Worm (Caenorhabditis elegans) whole organism, L2 larva: ENCODE measurements around the gene maph-9.

Experiments
- C34F6.9 ChIP-seq: fragments of 150-350 bp; optimal IDR thresholded peaks from 2 replicates; lab custom pipeline; 2014; ENCODE audit warnings: missing biosample characterization, missing genetic modification characterization
- F13H6.1 ChIP-seq: sonication (generic microtip); optimal IDR thresholded peaks from 2 replicates; lab custom pipeline; 2016; ENCODE audit warnings: missing genetic modification characterization, missing compliant biosample characterization
- Y55F3AM.14 ChIP-seq: fragments of 200-800 bp; sonication (Bioruptor generic); optimal IDR thresholded peaks from 2 replicates; lab custom pipeline; 2018; ENCODE audit warnings: mild to moderate bottlenecking, missing genetic modification characterization, missing compliant biosample characterization
- ZK546.5 ChIP-seq: sonication (generic microtip); optimal IDR thresholded peaks from 2 replicates; lab custom pipeline; 2017; ENCODE audit warnings: missing biosample characterization, missing genetic modification characterization
- aly-2 ChIP-seq: fragments of 150-350 bp; optimal IDR thresholded peaks from 2 replicates; lab custom pipeline; 2014; ENCODE audit warnings: missing biosample characterization, missing genetic modification characterization
- ama-1 ChIP-seq: fragments of 150-350 bp; optimal IDR thresholded peaks from 2 replicates; lab custom pipeline; 2018; ENCODE audit warnings: inconsistent platforms
- blmp-1 ChIP-seq: sonication (generic microtip); optimal IDR thresholded peaks from 2 replicates; lab custom pipeline; 2017; ENCODE audit warnings: missing genetic modification characterization, mild to moderate bottlenecking, missing compliant biosample characterization, antibody characterized with exemption, moderate library complexity; ENCODE audit not compliant: insufficient read depth
- ceh-16 ChIP-seq: fragments of 150-350 bp; optimal IDR thresholded peaks from 2 replicates; lab custom pipeline; 2014; ENCODE audit warnings: missing biosample characterization, missing genetic modification characterization
- ceh-82 ChIP-seq: fragments of 150-350 bp; optimal IDR thresholded peaks from 2 replicates; lab custom pipeline; 2014; ENCODE audit warnings: missing biosample characterization, missing genetic modification characterization
- crh-2 ChIP-seq: sonication (generic microtip); optimal IDR thresholded peaks from 2 replicates; lab custom pipeline; 2017; ENCODE audit warnings: missing biosample characterization, missing genetic modification characterization
- dmd-4 ChIP-seq: sonication (generic microtip); optimal IDR thresholded peaks from 2 replicates; lab custom pipeline; 2017; ENCODE audit warnings: missing biosample characterization, missing genetic modification characterization
- egl-27 ChIP-seq: sonication (generic microtip); optimal IDR thresholded peaks from 3 replicates; lab custom pipeline; 2017; ENCODE audit warnings: missing biosample characterization, missing genetic modification reagents, missing genetic modification characterization
- elt-1 ChIP-seq: fragments of 150-350 bp; optimal IDR thresholded peaks from 2 replicates; lab custom pipeline; 2014; ENCODE audit warnings: missing biosample characterization, missing genetic modification characterization
- elt-3 ChIP-seq: sonication (generic microtip); optimal IDR thresholded peaks from 2 replicates; lab custom pipeline; 2017; ENCODE audit warnings: missing biosample characterization, missing genetic modification characterization
- fos-1 ChIP-seq: fragments of 150-350 bp; optimal IDR thresholded peaks from 2 replicates; lab custom pipeline; 2014; ENCODE audit warnings: missing biosample characterization, missing genetic modification characterization
- gmeb-1 ChIP-seq: fragments of 150-350 bp; optimal IDR thresholded peaks from 2 replicates; lab custom pipeline; 2014; ENCODE audit warnings: missing biosample characterization, missing genetic modification characterization
- lin-11 ChIP-seq: fragments of 150-350 bp; sonication (generic microtip); optimal IDR thresholded peaks from 2 replicates; lab custom pipeline; 2014; ENCODE audit warnings: missing biosample characterization, missing genetic modification characterization, inconsistent platforms, mixed read lengths
- lin-13 ChIP-seq: fragments of 150-350 bp; optimal IDR thresholded peaks from 2 replicates; lab custom pipeline; 2014; ENCODE audit warnings: missing biosample characterization, missing genetic modification reagents, missing genetic modification characterization
- lsy-2 ChIP-seq, 2 experiments: fragments of 150-350 bp in 1 of 2; sonication (generic microtip) in 1 of 2; optimal IDR thresholded peaks; 2 replicates each; lab custom pipeline; 2014 to 2017; ENCODE audit warnings: missing biosample characterization in 2 of 2, missing genetic modification characterization in 2 of 2
- mab-5 ChIP-seq: fragments of 150-350 bp; optimal IDR thresholded peaks from 2 replicates; lab custom pipeline; 2014; ENCODE audit warnings: missing biosample characterization, missing genetic modification characterization
- mbf-1 ChIP-seq: sonication (generic microtip); optimal IDR thresholded peaks from 2 replicates; lab custom pipeline; 2017; ENCODE audit warnings: missing biosample characterization, missing genetic modification characterization
- nhr-10 ChIP-seq: sonication (generic microtip); optimal IDR thresholded peaks from 2 replicates; lab custom pipeline; 2017; ENCODE audit warnings: missing biosample characterization, missing genetic modification characterization
- nhr-11 ChIP-seq: fragments of 150-350 bp; optimal IDR thresholded peaks from 2 replicates; lab custom pipeline; 2014; ENCODE audit warnings: missing biosample characterization, missing genetic modification characterization
- nhr-12 ChIP-seq: fragments of 150-350 bp; optimal IDR thresholded peaks from 2 replicates; lab custom pipeline; 2014; ENCODE audit warnings: missing biosample characterization, missing genetic modification characterization
- nhr-129 ChIP-seq: fragments of 150-350 bp; optimal IDR thresholded peaks from 2 replicates; lab custom pipeline; 2014; ENCODE audit warnings: missing biosample characterization, missing genetic modification characterization
- nhr-21 ChIP-seq: fragments of 150-350 bp; optimal IDR thresholded peaks from 2 replicates; lab custom pipeline; 2014; ENCODE audit warnings: missing biosample characterization, missing genetic modification characterization
- nhr-23 ChIP-seq: fragments of 150-350 bp; optimal IDR thresholded peaks from 2 replicates; lab custom pipeline; 2014; ENCODE audit warnings: missing biosample characterization, missing genetic modification reagents, missing genetic modification characterization
- nhr-237 ChIP-seq: fragments of 150-350 bp; optimal IDR thresholded peaks from 2 replicates; lab custom pipeline; 2014; ENCODE audit warnings: missing biosample characterization, missing genetic modification characterization
- nhr-25 ChIP-seq: fragments of 150-350 bp; sonication (generic microtip); optimal IDR thresholded peaks from 3 replicates; lab custom pipeline; 2014; ENCODE audit warnings: missing biosample characterization, missing genetic modification characterization
- nhr-6 ChIP-seq: fragments of 150-350 bp; optimal IDR thresholded peaks from 2 replicates; lab custom pipeline; 2014; ENCODE audit warnings: missing biosample characterization, missing genetic modification characterization
- peb-1 ChIP-seq: fragments of 150-350 bp; optimal IDR thresholded peaks from 2 replicates; lab custom pipeline; 2014; ENCODE audit warnings: missing biosample characterization, missing genetic modification characterization
- skn-1 ChIP-seq: sonication (generic microtip); optimal IDR thresholded peaks from 2 replicates; lab custom pipeline; 2017; ENCODE audit warnings: missing biosample characterization, missing genetic modification characterization
- sma-9 ChIP-seq, 2 experiments: fragments of 150-350 bp in 1 of 2; sonication (generic microtip) in 1 of 2; optimal IDR thresholded peaks; 2 replicates each; lab custom pipeline; 2014 to 2016; ENCODE audit warnings: missing genetic modification characterization in 2 of 2, mild to moderate bottlenecking in 1 of 2, missing biosample characterization in 1 of 2, missing compliant biosample characterization in 1 of 2, missing genetic modification reagents in 1 of 2, moderate library complexity in 1 of 2
- snpc-4 ChIP-seq: fragments of 150-350 bp; optimal IDR thresholded peaks from 2 replicates; lab custom pipeline; 2014; ENCODE audit warnings: missing biosample characterization, missing genetic modification characterization
- unc-39 ChIP-seq: fragments of 150-350 bp; optimal IDR thresholded peaks from 2 replicates; lab custom pipeline; 2014; ENCODE audit warnings: missing biosample characterization, missing genetic modification characterization
- ztf-1 ChIP-seq: fragments of 200-800 bp; sonication (Bioruptor generic); conservative IDR thresholded peaks from 2 replicates; pipeline ENCODE4 v1.3.6; 2022; ENCODE audit warnings: missing genetic modification characterization, missing compliant biosample characterization
- ztf-4 ChIP-seq: fragments of 150-350 bp; optimal IDR thresholded peaks from 2 replicates; lab custom pipeline; 2014; ENCODE audit warnings: missing biosample characterization, missing genetic modification characterization

Gene maph-9

ce11 chrIV:7153362-7153761 lies 3.1 kb upstream of the maph-9 start, which contains the start of gene C34D4.3:
C34D4.3 (plus strand) TSS chrIV:7153662.
- TF ChIP-seq Y55F3AM.14 (GFP tag; lab: Kevin White, UChicago) (no peak), aly-2 (no peak), lin-11 (no peak), mab-5 (tag; lab: Kevin White, UChicago) (no peak), lin-13 (GFP tag; lab: Kevin White, UChicago) (no peak), ceh-16 (no peak), sma-9 (GFP tag; optimal IDR thresholded peaks at IDR 0.05; lab: Kevin White, UChicago) (no peak), sma-9 (tag; optimal IDR thresholded peaks at IDR 0.05; lab: Kevin White, UChicago) (no peak), nhr-6 (tag; lab: Kevin White, UChicago) (no peak), ztf-4 (tag; lab: Kevin White, UChicago) (no peak), ceh-82 (tag; lab: Kevin White, UChicago) (no peak), skn-1 (tag; lab: Kevin White, UChicago) (no peak), crh-2 (tag; lab: Kevin White, UChicago) (no peak), ama-1 (no peak), ZK546.5 (tag; lab: Kevin White, UChicago) (no peak), peb-1 (no peak), nhr-12 (tag; lab: Kevin White, UChicago) (no peak), nhr-25 (tag; lab: Kevin White, UChicago) (no peak), elt-3 (no peak)

DNA sequence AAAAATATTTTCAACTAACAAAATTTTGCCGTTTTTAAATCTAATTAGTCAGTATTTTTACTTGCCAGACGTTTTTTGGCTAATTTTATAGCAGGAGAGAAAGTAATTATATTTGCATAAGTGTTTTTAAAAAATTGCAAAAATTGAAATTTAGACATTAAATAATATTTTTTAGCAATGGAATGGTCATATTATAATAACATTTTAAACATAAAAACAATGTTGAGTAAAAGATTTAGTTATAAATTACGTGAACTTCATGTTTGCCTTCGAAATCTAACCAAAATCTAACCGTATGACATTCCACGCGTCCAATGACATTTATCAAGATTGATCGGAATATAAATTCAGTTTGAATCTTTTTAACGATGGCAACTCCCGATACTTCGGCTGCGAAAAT lies 2.1 kb upstream of the maph-9 start, which contains the start of gene C34D4.2:
TSS of gene C34D4.2 (plus strand) at position 301 of the 400 bp plus-strand sequence.
- TF ChIP-seq peb-1 (no peak), mbf-1 (tag; lab: Kevin White, UChicago) (no peak), nhr-12 (tag; lab: Kevin White, UChicago) (no peak), ceh-82 (tag; lab: Kevin White, UChicago) (no peak)

- TF ChIP-seq unc-39 (tag; lab: Kevin White, UChicago) = no peak
- TF ChIP-seq fos-1 (tag; lab: Kevin White, UChicago) = no peak
- TF ChIP-seq nhr-129 (tag; lab: Kevin White, UChicago) = no peak
- TF ChIP-seq F13H6.1 (tag; lab: Kevin White, UChicago) = no peak
- TF ChIP-seq ztf-1 = no peak
- no peak for TF ChIP-seq nhr-10 (tag; lab: Kevin White, UChicago)
- TF ChIP-seq snpc-4 = no peak
- no peak for TF ChIP-seq egl-27 (tag; lab: Kevin White, UChicago)
Observed at ce11 chrIV:7158161-7158560, 1.7 kb downstream of the maph-9 start.

DNA sequence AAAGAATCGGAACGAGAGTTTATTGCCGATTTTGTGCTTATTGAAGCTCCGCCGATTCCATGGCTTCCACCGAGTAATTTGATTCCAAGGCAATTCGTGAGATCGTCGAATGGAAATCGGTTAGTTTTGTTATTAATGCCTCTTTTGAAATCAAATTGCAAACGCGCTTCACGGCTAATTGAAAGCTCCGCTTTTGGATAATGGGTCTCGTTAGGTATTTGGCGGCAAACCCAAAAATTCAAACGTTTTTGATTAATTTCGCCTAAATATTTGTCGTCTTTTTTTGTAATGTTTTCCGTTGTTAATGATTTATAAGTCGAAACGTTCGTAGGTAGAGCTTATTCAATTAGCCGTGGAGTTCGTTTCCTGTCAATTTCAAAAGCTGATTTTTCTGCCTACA lies 3.2 kb downstream of the maph-9 start:
- TF ChIP-seq nhr-25 (tag; lab: Kevin White, UChicago) (no peak), elt-1 (tag; lab: Kevin White, UChicago) (no peak), nhr-11 (no peak), ama-1 (no peak), nhr-237 (tag; lab: Kevin White, UChicago) (no peak), nhr-21 (no peak), nhr-23 (tag; lab: Kevin White, UChicago) (no peak), nhr-6 (tag; lab: Kevin White, UChicago) (no peak), lsy-2 (tag; optimal IDR thresholded peaks at IDR 0.05; lab: Kevin White, UChicago) (no peak), unc-39 (tag; lab: Kevin White, UChicago) (no peak), dmd-4 (tag; lab: Kevin White, UChicago) (no peak), lin-11 (no peak), aly-2 (no peak), ztf-4 (tag; lab: Kevin White, UChicago) (no peak), blmp-1 (tag; lab: Kevin White, UChicago) (no peak)

DNA sequence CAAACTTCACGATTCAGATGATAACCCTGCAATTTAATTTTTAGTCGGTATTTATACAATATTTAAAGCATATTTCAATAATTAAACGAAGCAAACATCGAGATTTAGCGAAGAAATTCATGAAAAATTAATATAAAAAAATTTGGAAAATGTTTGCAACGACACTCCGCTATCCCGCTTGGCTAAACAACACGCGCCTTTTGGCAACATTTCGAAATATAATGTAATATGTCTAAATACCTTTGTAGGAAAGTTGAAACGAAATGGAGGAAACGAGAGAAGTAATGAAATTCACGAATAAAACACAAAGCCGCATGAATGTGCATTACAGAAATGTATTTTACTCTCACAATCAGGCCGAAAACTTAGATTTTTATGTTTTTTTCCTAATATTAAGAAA lies 9.3 kb downstream of the maph-9 start, which contains the start of gene rpc-1:
TSS of gene rpc-1 (minus strand) at position 26 of the 400 bp plus-strand sequence.
- TF ChIP-seq C34F6.9 (tag; lab: Kevin White, UChicago) (peak; percentile 63), nhr-23 (tag; lab: Kevin White, UChicago) (no peak), lsy-2 (tag; optimal IDR thresholded peaks at IDR 0.05; lab: Kevin White, UChicago) (peak in 1 of 2 experiments; percentile 56), egl-27 (tag; lab: Kevin White, UChicago) (no peak), crh-2 (tag; lab: Kevin White, UChicago) (no peak), fos-1 (tag; lab: Kevin White, UChicago) (no peak), ceh-16 (no peak), gmeb-1 (tag; lab: Kevin White, UChicago) (peak; percentile 83), nhr-129 (tag; lab: Kevin White, UChicago) (peak; percentile 85), sma-9 (GFP tag; optimal IDR thresholded peaks at IDR 0.05; lab: Kevin White, UChicago) (no peak), sma-9 (tag; optimal IDR thresholded peaks at IDR 0.05; lab: Kevin White, UChicago) (no peak)
